Worm (Caenorhabditis elegans) whole organism, mixed stage, embryonic: ENCODE results near the gene cwf-19L2.

Source experiments
- M03D4.4 ChIP-seq: sonication (generic microtip); optimal IDR thresholded peaks from 2 replicates; lab custom pipeline; 2017; ENCODE audit warnings: mild to moderate bottlenecking, missing genetic modification characterization, missing compliant biosample characterization
- blmp-1 ChIP-seq: fragments of 150-350 bp; optimal IDR thresholded peaks from 2 replicates; lab custom pipeline; 2014; ENCODE audit warnings: missing biosample characterization, missing genetic modification characterization
- ceh-39 ChIP-seq: fragments of 150-350 bp; optimal IDR thresholded peaks from 2 replicates; lab custom pipeline; 2014; ENCODE audit warnings: missing biosample characterization, missing genetic modification characterization
- ceh-83 ChIP-seq: fragments of 200-800 bp; sonication (Bioruptor generic); optimal IDR thresholded peaks from 2 replicates; lab custom pipeline; 2018; ENCODE audit warnings: mild to moderate bottlenecking, missing genetic modification characterization, missing compliant biosample characterization
- ces-1 ChIP-seq: fragments of 150-350 bp; optimal IDR thresholded peaks from 2 replicates; lab custom pipeline; 2014; ENCODE audit warnings: missing biosample characterization, missing genetic modification reagents, missing genetic modification characterization
- cnd-1 ChIP-seq: fragments of 200-800 bp; sonication (Bioruptor generic); optimal IDR thresholded peaks from 2 replicates; lab custom pipeline; 2018; ENCODE audit warnings: mild to moderate bottlenecking, missing genetic modification characterization, missing compliant biosample characterization
- flh-1 ChIP-seq: fragments of 200-800 bp; sonication (Bioruptor generic); optimal IDR thresholded peaks from 2 replicates; lab custom pipeline; 2018; ENCODE audit warnings: mild to moderate bottlenecking, missing genetic modification characterization, moderate library complexity, missing compliant biosample characterization
- ham-2 ChIP-seq: fragments of 200-800 bp; sonication (Bioruptor generic); optimal IDR thresholded peaks from 2 replicates; lab custom pipeline; 2018; ENCODE audit warnings: mild to moderate bottlenecking, missing genetic modification characterization, missing compliant biosample characterization
- hlh-1 ChIP-seq: fragments of 150-350 bp; optimal IDR thresholded peaks from 2 replicates; lab custom pipeline; 2014; ENCODE audit warnings: missing biosample characterization, missing genetic modification reagents, missing genetic modification characterization
- lin-32 ChIP-seq: fragments of 200-800 bp; sonication (Bioruptor generic); optimal IDR thresholded peaks from 2 replicates; lab custom pipeline; 2018; ENCODE audit warnings: mild to moderate bottlenecking, missing genetic modification characterization, missing compliant biosample characterization
- mab-5 ChIP-seq: fragments of 150-350 bp; optimal IDR thresholded peaks from 2 replicates; lab custom pipeline; 2014; ENCODE audit warnings: missing biosample characterization, missing genetic modification characterization
- mls-2 ChIP-seq: sonication (generic microtip); optimal IDR thresholded peaks from 2 replicates; lab custom pipeline; 2016; ENCODE audit warnings: mild to moderate bottlenecking, missing genetic modification characterization, moderate library complexity, missing compliant biosample characterization
- nhr-2 ChIP-seq: fragments of 150-350 bp; optimal IDR thresholded peaks from 2 replicates; lab custom pipeline; 2014; ENCODE audit warnings: missing biosample characterization, missing genetic modification characterization
- nhr-237 ChIP-seq: fragments of 150-350 bp; optimal IDR thresholded peaks from 2 replicates; lab custom pipeline; 2014; ENCODE audit warnings: missing biosample characterization, missing genetic modification characterization
- pha-4 ChIP-seq: fragments of 150-350 bp; optimal IDR thresholded peaks from 2 replicates; lab custom pipeline; 2018; ENCODE audit warnings: missing biosample characterization, missing genetic modification reagents, missing genetic modification characterization
- sem-2 ChIP-seq: fragments of 200-800 bp; sonication (Bioruptor generic); optimal IDR thresholded peaks from 2 replicates; lab custom pipeline; 2018; ENCODE audit warnings: mild to moderate bottlenecking, missing genetic modification characterization, missing compliant biosample characterization
- snpc-4 ChIP-seq: fragments of 150-350 bp; optimal IDR thresholded peaks from 2 replicates; lab custom pipeline; 2014; ENCODE audit warnings: missing biosample characterization, missing genetic modification characterization
- tbx-8 ChIP-seq: fragments of 200-800 bp; sonication (Bioruptor generic); optimal IDR thresholded peaks from 2 replicates; lab custom pipeline; 2018; ENCODE audit warnings: mild to moderate bottlenecking, missing genetic modification characterization, moderate library complexity, missing compliant biosample characterization
- unc-120 ChIP-seq: sonication (generic microtip); optimal IDR thresholded peaks from 2 replicates; lab custom pipeline; 2017; ENCODE audit warnings: missing genetic modification characterization, missing compliant biosample characterization; ENCODE audit not compliant: poor library complexity, severe bottlenecking
- unc-62 ChIP-seq: fragments of 150-350 bp; optimal IDR thresholded peaks from 2 replicates; lab custom pipeline; 2014; ENCODE audit warnings: missing biosample characterization, missing genetic modification reagents, missing genetic modification characterization

cwf-19L2 gene

DNA sequence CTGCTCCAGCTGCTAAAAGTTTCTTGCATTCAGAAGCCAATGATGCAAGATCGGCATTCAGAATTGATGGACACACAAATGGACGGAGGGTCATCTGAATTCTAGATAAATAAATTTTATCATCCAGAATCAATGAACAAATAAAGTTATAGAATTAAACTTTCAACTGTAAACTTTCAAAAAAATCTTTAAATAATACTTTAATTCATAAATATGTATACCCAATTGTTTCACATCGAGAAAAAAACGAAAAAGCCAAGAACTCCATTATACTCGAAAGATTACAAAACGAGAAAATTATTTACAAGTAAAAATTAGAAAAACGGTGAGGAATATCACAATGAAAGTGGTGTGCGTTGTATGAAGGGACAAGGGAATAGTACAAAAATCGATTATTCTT, 53.6 kb downstream of the cwf-19L2 start, which contains the start of gene F08F8.7:
TSS of gene F08F8.7 (minus strand) at position 101 of the 400 bp plus-strand sequence.
- TF ChIP-seq unc-120 (tag; lab: Kevin White, UChicago) (no peak), pha-4 (tag; lab: Kevin White, UChicago) (no peak), blmp-1 (tag; lab: Kevin White, UChicago) (no peak), mls-2 (tag; lab: Kevin White, UChicago) (no peak), tbx-8 (GFP tag; lab: Kevin White, UChicago) (no peak), flh-1 (no peak), ceh-83 (GFP tag; lab: Kevin White, UChicago) (no peak), ces-1 (no peak), unc-62 (GFP tag; lab: Kevin White, UChicago) (no peak)

DNA sequence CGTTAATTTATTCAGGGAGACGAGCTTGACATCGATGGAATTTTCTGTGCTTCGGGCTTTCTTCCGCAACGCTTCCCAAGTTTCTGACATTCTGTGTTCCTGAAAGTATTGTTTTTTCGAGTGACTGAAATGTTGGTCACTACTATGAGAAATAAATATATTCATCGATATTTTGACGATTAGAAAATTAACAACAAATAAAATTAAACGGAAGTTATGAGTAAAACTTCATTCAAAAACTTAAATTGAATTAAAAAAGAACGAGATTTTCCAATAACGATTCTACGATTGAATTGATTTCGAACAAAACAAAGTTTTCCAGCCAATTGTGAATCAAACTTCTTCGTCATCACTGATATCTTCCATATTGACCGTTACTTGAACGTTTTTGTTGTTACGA, 55.6 kb downstream of the cwf-19L2 start, which contains the start of gene gos-28:
TSS of gene gos-28 (minus strand) at position 101 of the 400 bp plus-strand sequence.
- TF ChIP-seq unc-62 (GFP tag; lab: Kevin White, UChicago) (no peak), snpc-4 (tag; lab: Kevin White, UChicago) (no peak), nhr-2 (no peak), lin-32 (GFP tag; lab: Kevin White, UChicago) (no peak), mab-5 (tag; lab: Kevin White, UChicago) (no peak)

ce11 chrIII:7353871-7354270, 60.4 kb downstream of the cwf-19L2 start, which contains the start of gene F08F8.9:
F08F8.9 (minus strand) TSS chrIII:7353971.
- TF ChIP-seq sem-2 (GFP tag; lab: Kevin White, UChicago) (no peak), mls-2 (tag; lab: Kevin White, UChicago) (no peak), nhr-237 (tag; lab: Kevin White, UChicago) (no peak), cnd-1 (tag; lab: Kevin White, UChicago) (no peak), ceh-83 (GFP tag; lab: Kevin White, UChicago) (no peak), ceh-39 (tag; lab: Kevin White, UChicago) (no peak), hlh-1 (no peak), ham-2 (GFP tag; lab: Kevin White, UChicago) (no peak), flh-1 (no peak)

DNA sequence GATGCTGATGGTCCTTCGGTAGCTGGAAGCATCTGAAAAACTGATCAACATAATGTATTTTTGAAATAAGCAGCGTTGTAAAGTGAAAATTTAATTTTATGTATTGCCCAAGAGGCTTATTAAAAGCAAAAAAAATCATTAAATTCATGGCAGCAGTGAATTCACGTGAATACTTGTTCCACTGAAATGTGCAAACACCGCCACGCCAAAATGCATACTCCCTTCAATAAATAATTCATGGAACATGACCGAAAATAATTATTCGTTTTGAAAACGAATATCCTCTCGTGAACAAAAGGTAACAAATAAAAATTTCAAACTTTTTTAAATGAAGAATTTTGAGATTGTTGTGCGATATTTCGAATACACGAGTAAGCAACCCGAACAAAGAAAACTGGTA, 63.9 kb downstream of the cwf-19L2 start, which contains the start of gene F08F8.10:
TSS of gene F08F8.10 (minus strand) at position 38 of the 400 bp plus-strand sequence.
- TF ChIP-seq M03D4.4 (tag; lab: Kevin White, UChicago) (no peak), ces-1 (peak; percentile 0)
